Fruit fly (Drosophila melanogaster) whole organism, prepupa: ENCODE data around the gene CG1246.

Experiments used
- CG10669 ChIP-seq: fragments of 200-800 bp; sonication (Bioruptor generic); optimal IDR thresholded peaks from 3 replicates; lab custom pipeline; 2018; ENCODE audit warnings: missing biosample characterization, mild to moderate bottlenecking, missing genetic modification characterization, moderate library complexity
- CG11294 ChIP-seq: fragments of 200-800 bp; sonication (Bioruptor generic); IDR thresholded peaks from 2 replicates; pipeline ENCODE4 v1.3.6; 2022; ENCODE audit warnings: missing biosample characterization, missing genetic modification characterization
- CG11762 ChIP-seq: fragments of 200-800 bp; sonication (Bioruptor generic); optimal IDR thresholded peaks from 3 replicates; lab custom pipeline; 2016; ENCODE audit warnings: missing biosample characterization, missing genetic modification characterization; ENCODE audit not compliant: insufficient read depth
- CG16779 ChIP-seq: fragments of 200-800 bp; sonication (Bioruptor generic); optimal IDR thresholded peaks from 3 replicates; lab custom pipeline; 2017; ENCODE audit warnings: missing biosample characterization, mild to moderate bottlenecking, missing genetic modification characterization
- CG31627 ChIP-seq: fragments of 200-800 bp; sonication (Bioruptor generic); optimal IDR thresholded peaks from 3 replicates; lab custom pipeline; 2016; ENCODE audit warnings: missing biosample characterization, missing genetic modification characterization
- Eip93F ChIP-seq: fragments of 200-800 bp; sonication (Bioruptor generic); optimal IDR thresholded peaks from 2 replicates; lab custom pipeline; 2016; ENCODE audit warnings: missing biosample characterization, mild to moderate bottlenecking, missing genetic modification characterization
- Ets21C ChIP-seq: fragments of 200-800 bp; sonication (Bioruptor generic); optimal IDR thresholded peaks from 3 replicates; lab custom pipeline; 2016; ENCODE audit warnings: missing biosample characterization, missing genetic modification characterization
- Gug ChIP-seq: fragments of 200-800 bp; sonication (Bioruptor generic); IDR thresholded peaks from 2 replicates; pipeline ENCODE4 v1.3.6; 2022; ENCODE audit warnings: missing biosample characterization, missing genetic modification characterization
- dsx ChIP-seq: fragments of 200-800 bp; optimal IDR thresholded peaks from 3 replicates; lab custom pipeline; 2019; ENCODE audit warnings: missing biosample characterization, mild to moderate bottlenecking, missing genetic modification characterization, moderate library complexity; ENCODE audit not compliant: poor library complexity, severe bottlenecking
- fkh ChIP-seq: fragments of 200-800 bp; sonication (Bioruptor generic); optimal IDR thresholded peaks from 3 replicates; lab custom pipeline; 2017; ENCODE audit warnings: missing biosample characterization, mild to moderate bottlenecking, missing genetic modification characterization, moderate library complexity
- salr ChIP-seq, 2 experiments: fragments of 200-800 bp; sonication (Bioruptor generic); optimal IDR thresholded peaks; 3 replicates each; lab custom pipeline; 2016 to 2018; ENCODE audit warnings: missing biosample characterization in 2 of 2, missing genetic modification characterization in 2 of 2, mild to moderate bottlenecking in 1 of 2
- svp ChIP-seq: fragments of 200-800 bp; sonication (Bioruptor generic); peaks from one replicate; lab custom pipeline; 2016; ENCODE audit warnings: missing biosample characterization, missing genetic modification characterization
- topi ChIP-seq: fragments of 200-800 bp; sonication (Bioruptor generic); optimal IDR thresholded peaks from 3 replicates; lab custom pipeline; 2016; ENCODE audit warnings: missing biosample characterization, missing genetic modification characterization

dm6 chr3L:2599214-2599730 lies 48.6 kb upstream of the CG1246 start, which contains the start of the genes CG16985 and CG12182:
- TF ChIP-seq CG11294 (GFP tag; lab: Robert Waterston, UW), result no peak
- no peak for TF ChIP-seq Gug
- no peak for TF ChIP-seq CG11762 (GFP tag; lab: Kevin White, UChicago)
- TF ChIP-seq CG31627 (GFP tag; lab: Kevin White, UChicago), result no peak
- no peak for TF ChIP-seq Ets21C (GFP tag; lab: Kevin White, UChicago)
- no peak for TF ChIP-seq Eip93F (GFP tag; lab: Kevin White, UChicago)
- peak; percentile 33 for TF ChIP-seq CG16779 (tag; lab: Kevin White, UChicago)
- TF ChIP-seq dsx (GFP tag; lab: Kevin White, UChicago), result no peak
- peak; percentile 13 for TF ChIP-seq fkh (GFP tag; lab: Kevin White, UChicago)
- TF ChIP-seq salr (GFP tag; optimal IDR thresholded peaks at IDR 0.05; lab: Kevin White, UChicago), result no peak
- no peak for TF ChIP-seq topi (GFP tag; lab: Kevin White, UChicago)
- no peak for TF ChIP-seq svp (GFP tag; lab: Kevin White, UChicago)
- TF ChIP-seq CG10669, result no peak
